Worm (Caenorhabditis elegans): ENCODE data around the gene C03G5.14.

The C03G5.14 gene

DNA sequence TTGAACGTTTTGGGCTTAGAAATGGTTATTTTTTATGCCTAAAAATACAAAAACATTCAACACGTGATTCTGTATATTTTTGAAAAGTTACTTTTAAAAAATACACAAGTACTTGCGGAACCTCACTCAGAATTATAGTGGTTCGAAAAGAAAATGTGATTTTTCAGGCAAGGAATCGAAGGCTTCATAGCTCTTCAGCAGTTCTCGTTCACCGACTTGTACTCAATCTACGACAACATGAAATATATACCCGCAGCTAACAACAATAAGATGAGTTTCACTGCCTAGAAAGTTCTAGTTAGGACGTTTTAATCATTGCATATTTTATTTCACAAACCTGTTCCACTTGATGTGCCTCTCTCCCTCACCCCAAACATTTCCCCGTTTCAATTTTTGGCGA is 40.9 kb downstream of the C03G5.14 start:
- TF ChIP-seq unc-120 (tag; optimal IDR thresholded peaks at IDR 0.05; ENCODE audit: poor library complexity, severe bottlenecking) (no peak), elt-1 (tag; optimal IDR thresholded peaks at IDR 0.05; ENCODE audit: borderline replicate concordance, insufficient read depth) (no peak), nhr-28 (tag; optimal IDR thresholded peaks at IDR 0.05) (no peak), sptf-1 (tag; optimal IDR thresholded peaks at IDR 0.05) (no peak), nhr-76 (tag; optimal IDR thresholded peaks at IDR 0.05) (no peak), ces-1 (GFP tag; optimal IDR thresholded peaks at IDR 0.05) (no peak), bed-3 (GFP tag; optimal IDR thresholded peaks at IDR 0.05) (no peak)

ce11 chrX:8563663-8564450 is 42.1 kb downstream of the C03G5.14 start:
- TF ChIP-seq ham-2 (GFP tag; optimal IDR thresholded peaks at IDR 0.05) (peak; percentile 43), elt-1 (tag; optimal IDR thresholded peaks at IDR 0.05; ENCODE audit: borderline replicate concordance, insufficient read depth) (no peak), ces-1 (GFP tag; optimal IDR thresholded peaks at IDR 0.05) (no peak)

ce11 chrX:8564451-8564795 is 42.7 kb downstream of the C03G5.14 start:
- TF ChIP-seq cnd-1 (tag; optimal IDR thresholded peaks at IDR 0.05): no peak
- TF ChIP-seq nhr-2 (tag; optimal IDR thresholded peaks at IDR 0.05): no peak
- no peak for TF ChIP-seq elt-1 (tag; optimal IDR thresholded peaks at IDR 0.05; ENCODE audit: borderline replicate concordance, insufficient read depth)
- TF ChIP-seq hlh-1 (tag; optimal IDR thresholded peaks at IDR 0.05): no peak

DNA sequence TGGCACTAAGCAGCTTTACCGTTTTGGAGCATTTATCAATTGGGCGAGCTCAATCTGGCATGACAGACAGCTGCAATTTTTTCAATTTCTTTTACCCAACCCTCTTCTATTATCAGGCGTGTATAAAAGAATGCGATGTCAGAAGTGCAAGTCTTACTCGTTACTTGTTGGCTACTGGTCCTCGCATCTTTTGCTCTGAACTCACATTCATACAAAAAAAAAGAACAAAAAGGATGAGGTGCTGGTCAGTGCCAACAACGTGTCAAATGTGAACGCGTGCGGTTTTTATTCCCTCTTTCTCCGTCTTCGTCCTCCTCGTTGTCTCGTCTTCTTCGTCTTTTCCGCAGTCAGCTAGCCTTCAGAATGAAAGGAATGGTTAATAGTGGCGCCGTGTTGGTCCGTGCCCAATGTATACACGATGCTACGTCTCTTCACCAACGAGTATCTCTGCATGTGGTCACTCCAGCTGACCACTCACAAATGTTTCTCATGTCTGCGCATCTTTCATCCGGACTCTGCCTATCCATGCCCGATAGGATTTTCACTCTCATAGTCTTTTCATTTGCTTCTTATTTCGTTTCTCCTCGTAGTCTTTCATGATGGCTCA is 44.2 kb downstream of the C03G5.14 start:
- TF ChIP-seq unc-62 (GFP tag; optimal IDR thresholded peaks at IDR 0.05) (peak; percentile 65), flh-1 (GFP tag; optimal IDR thresholded peaks at IDR 0.05) (no peak), mls-2 (tag; optimal IDR thresholded peaks at IDR 0.05) (peak; percentile 15), lsy-2 (tag; optimal IDR thresholded peaks at IDR 0.05) (peak; percentile 17), hlh-1 (tag; optimal IDR thresholded peaks at IDR 0.05) (peak; percentile 28), nhr-28 (tag; optimal IDR thresholded peaks at IDR 0.05) (no peak), nhr-12 (tag; optimal IDR thresholded peaks at IDR 0.05) (no peak), unc-120 (tag; optimal IDR thresholded peaks at IDR 0.05; ENCODE audit: poor library complexity, severe bottlenecking) (peak; percentile 48), ces-1 (GFP tag; optimal IDR thresholded peaks at IDR 0.05) (peak; percentile 46), ham-2 (GFP tag; optimal IDR thresholded peaks at IDR 0.05) (peak; percentile 11), ceh-39 (tag; optimal IDR thresholded peaks at IDR 0.05) (no peak), cnd-1 (tag; optimal IDR thresholded peaks at IDR 0.05) (peak; percentile 10), sptf-1 (tag; optimal IDR thresholded peaks at IDR 0.05) (peak; percentile 36), blmp-1 (tag; optimal IDR thresholded peaks at IDR 0.05) (no peak)

DNA sequence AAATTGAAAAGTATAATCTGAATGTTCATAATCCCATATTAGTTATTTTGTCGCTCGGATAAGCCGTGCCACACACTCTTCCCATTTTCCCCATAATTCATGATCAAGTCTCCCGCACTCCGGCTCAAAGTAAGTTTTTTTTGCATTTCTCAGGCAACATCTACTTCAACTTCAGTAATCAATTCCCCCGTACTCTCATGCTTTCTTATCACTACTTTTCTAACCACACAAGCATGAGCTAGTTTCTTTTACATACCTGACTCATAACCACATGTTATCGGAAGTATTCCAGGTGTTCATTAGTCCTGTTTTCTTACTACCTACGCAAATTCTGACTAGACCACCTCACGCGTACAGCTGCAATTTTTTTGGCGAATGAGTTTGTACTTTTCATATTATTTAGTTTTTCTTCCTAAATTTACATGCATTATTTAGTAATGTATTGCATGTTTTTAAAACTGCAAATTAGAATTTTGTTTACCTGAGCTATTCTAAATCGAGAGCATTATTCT is 44.9 kb downstream of the C03G5.14 start:
- no peak for TF ChIP-seq ces-1 (GFP tag; optimal IDR thresholded peaks at IDR 0.05)
- TF ChIP-seq tbx-8 (GFP tag; optimal IDR thresholded peaks at IDR 0.05): no peak
- TF ChIP-seq cnd-1 (tag; optimal IDR thresholded peaks at IDR 0.05): no peak
- TF ChIP-seq drap-1 (GFP tag; optimal IDR thresholded peaks at IDR 0.05): no peak
- TF ChIP-seq snpc-4 (tag; optimal IDR thresholded peaks at IDR 0.05): no peak
- no peak for TF ChIP-seq lin-13 (tag; optimal IDR thresholded peaks at IDR 0.05)
- no peak for TF ChIP-seq elt-3 (tag; optimal IDR thresholded peaks at IDR 0.05)
- no peak for TF ChIP-seq zip-8 (tag; optimal IDR thresholded peaks at IDR 0.05)
- no peak for TF ChIP-seq unc-120 (tag; optimal IDR thresholded peaks at IDR 0.05; ENCODE audit: poor library complexity, severe bottlenecking)
- TF ChIP-seq pha-4 (tag; optimal IDR thresholded peaks at IDR 0.05): no peak

ce11 chrX:8567166-8567565 is 45.5 kb downstream of the C03G5.14 start:
- TF ChIP-seq ham-2 (GFP tag; optimal IDR thresholded peaks at IDR 0.05): no peak

- TF ChIP-seq M03D4.4 (tag; optimal IDR thresholded peaks at IDR 0.05): no peak
- TF ChIP-seq zip-8 (tag; optimal IDR thresholded peaks at IDR 0.05): no peak
- TF ChIP-seq nhr-12 (tag; optimal IDR thresholded peaks at IDR 0.05): no peak
- TF ChIP-seq mab-5 (tag; optimal IDR thresholded peaks at IDR 0.05): no peak
- no peak for TF ChIP-seq unc-62 (GFP tag; optimal IDR thresholded peaks at IDR 0.05)
- no peak for TF ChIP-seq ceh-39 (tag; optimal IDR thresholded peaks at IDR 0.05)
Observed at ce11 chrX:8567823-8568314, 46.2 kb downstream of the C03G5.14 start.

Measured in whole organism, mixed stage, embryonic.